Fruit fly (Drosophila melanogaster): ENCODE measurements around the gene ksh.

DNA sequence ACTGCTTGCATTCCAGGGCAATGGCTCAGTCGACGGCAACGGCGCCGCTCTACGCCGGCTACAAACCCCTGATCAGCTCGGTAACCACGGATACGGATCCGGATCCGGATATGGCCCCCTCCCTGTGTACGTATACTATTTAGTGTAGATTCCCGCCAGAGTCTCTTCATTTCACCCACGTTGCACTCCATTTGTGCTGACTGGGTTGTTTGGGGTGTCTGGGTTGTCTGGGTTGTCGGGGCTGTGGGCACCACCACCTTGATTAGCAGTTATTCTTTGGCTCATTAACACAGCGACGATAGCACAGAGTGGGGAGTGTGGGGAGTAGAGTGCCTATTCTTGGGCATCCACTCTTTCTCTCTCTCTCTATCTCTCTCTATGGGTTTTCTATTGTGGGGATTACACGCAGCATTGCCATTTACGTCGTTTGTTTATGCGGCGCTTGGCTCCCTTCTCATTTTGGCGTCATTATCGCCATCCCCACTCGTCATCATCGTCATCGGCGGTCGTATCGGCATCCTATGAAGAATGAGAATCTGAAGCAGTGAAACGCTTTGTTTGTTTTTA lies 4.0 kb upstream of the ksh start:
- TF ChIP-seq CG8478 (optimal IDR thresholded peaks at IDR 0.05) (no peak), CTCF (optimal IDR thresholded peaks at IDR 0.05) (no peak)

Data from S2 (cell line).